Worm (Caenorhabditis elegans): ENCODE data around the gene F59D6.1.

DNA sequence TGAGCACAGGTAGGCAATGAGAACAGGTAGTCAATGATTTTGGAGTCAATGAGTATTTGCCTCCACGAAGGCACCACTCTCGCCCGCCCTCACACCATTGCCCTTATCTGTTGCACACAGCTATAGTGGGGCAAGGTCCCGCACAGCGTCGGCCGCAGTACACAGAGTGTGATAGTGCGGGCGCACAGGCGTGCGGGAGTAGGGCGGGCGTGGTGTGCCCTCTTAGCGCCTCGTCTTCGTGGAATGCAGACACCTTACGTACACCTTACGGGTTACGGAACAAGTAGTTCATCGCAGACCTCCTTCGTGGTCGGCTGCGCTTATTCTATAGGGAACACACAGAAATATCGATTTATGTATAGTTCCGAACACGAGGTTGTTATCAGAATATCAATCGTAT is 27.0 kb upstream of the F59D6.1 start:
- TF ChIP-seq ref-1 (GFP tag; conservative IDR thresholded peaks at IDR 0.05) (no peak), med-1 (GFP tag; optimal IDR thresholded peaks at IDR 0.05; ENCODE audit: insufficient read depth) (no peak), cog-1 (tag; optimal IDR thresholded peaks at IDR 0.05) (no peak), flt-1 (GFP tag; IDR thresholded peaks at IDR 0.05) (no peak), T22C8.4 (GFP tag; IDR thresholded peaks at IDR 0.05) (no peak), klf-2 (GFP tag; conservative IDR thresholded peaks at IDR 0.05) (no peak), ztf-23 (GFP tag; IDR thresholded peaks at IDR 0.05) (no peak), tab-1 (GFP tag; IDR thresholded peaks at IDR 0.05) (no peak)
